Worm (Caenorhabditis elegans): ENCODE data around the gene srh-178.

- no peak for TF ChIP-seq ccch-3 (GFP tag; optimal IDR thresholded peaks at IDR 0.05)
- no peak for TF ChIP-seq C17E4.6 (GFP tag; IDR thresholded peaks at IDR 0.05)
- no peak for TF ChIP-seq ama-1 (optimal IDR thresholded peaks at IDR 0.05)
- TF ChIP-seq ama-1 (GFP tag; optimal IDR thresholded peaks at IDR 0.05), result no peak
- no peak for TF ChIP-seq egrh-3 (GFP tag; IDR thresholded peaks at IDR 0.05)
- no peak for TF ChIP-seq atf-7 (tag; optimal IDR thresholded peaks at IDR 0.05)
- TF ChIP-seq dpl-1 (GFP tag; optimal IDR thresholded peaks at IDR 0.05), result no peak
- no peak for TF ChIP-seq tbp1 (GFP tag; optimal IDR thresholded peaks at IDR 0.05)
- TF ChIP-seq unc-62 (GFP tag; optimal IDR thresholded peaks at IDR 0.05), result no peak
- no peak for TF ChIP-seq snpc-4 (GFP tag; optimal IDR thresholded peaks at IDR 0.05)
- TF ChIP-seq snpc-4 (tag; optimal IDR thresholded peaks at IDR 0.05), result no peak
- no peak for TF ChIP-seq ceh-27 (GFP tag; optimal IDR thresholded peaks at IDR 0.05)
Measured at ce11 chrV:18434961-18435360, 45.2 kb downstream of the srh-178 start, which contains the start of gene ZK262.20.

All from whole organism, young adult.